Fruit fly (Drosophila melanogaster) whole organism, prepupa: ENCODE measurements around the gene S.
A peak's percentile ranks its signal among the peaks of the same experiment; 100 is the strongest.

ENCODE experiments used
- Blimp-1 ChIP-seq: fragments of 200-800 bp; sonication (Bioruptor generic); optimal IDR thresholded peaks from 3 replicates; lab custom pipeline; 2017; ENCODE audit warnings: missing biosample characterization, missing genetic modification characterization, mild to moderate bottlenecking, moderate library complexity, missing genetic modification reagents
- CG10631 ChIP-seq: fragments of 200-800 bp; sonication (Bioruptor generic); optimal IDR thresholded peaks from 2 replicates; lab custom pipeline; 2016; ENCODE audit warnings: missing biosample characterization, missing genetic modification characterization
- CG11294 ChIP-seq: fragments of 200-800 bp; sonication (Bioruptor generic); IDR thresholded peaks from 2 replicates; pipeline ENCODE4 v1.3.6; 2022; ENCODE audit warnings: missing biosample characterization, missing genetic modification characterization
- CG11902 ChIP-seq: fragments of 200-800 bp; sonication (Bioruptor generic); optimal IDR thresholded peaks from 3 replicates; lab custom pipeline; 2016; ENCODE audit warnings: missing biosample characterization, missing genetic modification characterization
- CG15336 ChIP-seq: fragments of 200-800 bp; sonication (Bioruptor generic); IDR thresholded peaks from 2 replicates; pipeline ENCODE4 v1.3.6; 2022; ENCODE audit warnings: missing biosample characterization, missing genetic modification characterization
- CG1621 ChIP-seq: fragments of 200-800 bp; sonication (Bioruptor generic); optimal IDR thresholded peaks from 3 replicates; lab custom pipeline; 2018; ENCODE audit warnings: missing biosample characterization, mild to moderate bottlenecking, missing genetic modification characterization
- CG3032 ChIP-seq: fragments of 200-800 bp; optimal IDR thresholded peaks from 2 replicates; lab custom pipeline; 2019; ENCODE audit warnings: missing biosample characterization, mild to moderate bottlenecking, missing genetic modification characterization, moderate library complexity
- CG31627 ChIP-seq: fragments of 200-800 bp; sonication (Bioruptor generic); optimal IDR thresholded peaks from 3 replicates; lab custom pipeline; 2016; ENCODE audit warnings: missing biosample characterization, missing genetic modification characterization
- CG32006 ChIP-seq: fragments of 200-800 bp; sonication (Bioruptor generic); optimal IDR thresholded peaks from 3 replicates; lab custom pipeline; 2017; ENCODE audit warnings: missing biosample characterization, mild to moderate bottlenecking, missing genetic modification characterization
- CG3919 ChIP-seq: fragments of 200-800 bp; sonication (Bioruptor generic); optimal IDR thresholded peaks from 3 replicates; lab custom pipeline; 2016; ENCODE audit warnings: missing biosample characterization, missing genetic modification characterization
- CG6276 ChIP-seq: fragments of 200-800 bp; sonication (Bioruptor generic); optimal IDR thresholded peaks from 2 replicates; lab custom pipeline; 2017; ENCODE audit warnings: missing biosample characterization, mild to moderate bottlenecking, missing genetic modification characterization
- CG6792 ChIP-seq: fragments of 200-800 bp; sonication (Bioruptor generic); optimal IDR thresholded peaks from 3 replicates; lab custom pipeline; 2016; ENCODE audit warnings: missing biosample characterization, missing genetic modification characterization
- CG6808 ChIP-seq: fragments of 200-800 bp; sonication (Bioruptor generic); optimal IDR thresholded peaks from 3 replicates; lab custom pipeline; 2017; ENCODE audit warnings: missing biosample characterization, missing genetic modification characterization, mild to moderate bottlenecking, moderate library complexity, missing genetic modification reagents
- CG7368 ChIP-seq: fragments of 200-800 bp; sonication (Bioruptor generic); optimal IDR thresholded peaks from 3 replicates; lab custom pipeline; 2016; ENCODE audit warnings: missing biosample characterization, missing genetic modification characterization
- CG8119 ChIP-seq: fragments of 200-800 bp; sonication (Bioruptor generic); IDR thresholded peaks from 3 replicates; pipeline ENCODE4 v1.3.6; 2022; ENCODE audit warnings: missing biosample characterization, missing genetic modification characterization
- CG8632 ChIP-seq: fragments of 200-800 bp; sonication (Bioruptor generic); optimal IDR thresholded peaks from 3 replicates; lab custom pipeline; 2016; ENCODE audit warnings: missing biosample characterization, missing genetic modification characterization
- CG9139 ChIP-seq: fragments of 200-800 bp; sonication (Bioruptor generic); optimal IDR thresholded peaks from 3 replicates; lab custom pipeline; 2017; ENCODE audit warnings: missing biosample characterization, mild to moderate bottlenecking, missing genetic modification characterization
- Eip75B ChIP-seq: fragments of 200-800 bp; sonication (Bioruptor generic); optimal IDR thresholded peaks from 3 replicates; lab custom pipeline; 2016; ENCODE audit warnings: missing biosample characterization, missing genetic modification characterization
- Eip78C ChIP-seq: fragments of 200-800 bp; sonication (Bioruptor generic); peaks from one replicate; lab custom pipeline; 2016; ENCODE audit warnings: missing biosample characterization, missing genetic modification characterization
- Eip93F ChIP-seq: fragments of 200-800 bp; sonication (Bioruptor generic); optimal IDR thresholded peaks from 2 replicates; lab custom pipeline; 2016; ENCODE audit warnings: missing biosample characterization, mild to moderate bottlenecking, missing genetic modification characterization
- Ets96B ChIP-seq: fragments of 200-800 bp; optimal IDR thresholded peaks from 2 replicates; lab custom pipeline; 2019; ENCODE audit warnings: missing biosample characterization, mild to moderate bottlenecking, missing genetic modification characterization, moderate library complexity
- Hr38 ChIP-seq: sonication (Bioruptor generic); optimal IDR thresholded peaks from 2 replicates; lab custom pipeline; 2016; ENCODE audit warnings: missing biosample characterization, missing genetic modification characterization
- Met ChIP-seq: fragments of 200-800 bp; sonication (Bioruptor generic); optimal IDR thresholded peaks from 3 replicates; lab custom pipeline; 2016; ENCODE audit warnings: missing biosample characterization, missing genetic modification characterization
- OdsH ChIP-seq: fragments of 200-800 bp; sonication (Bioruptor generic); optimal IDR thresholded peaks from 3 replicates; lab custom pipeline; 2016; ENCODE audit warnings: missing biosample characterization, missing genetic modification characterization
- Smox ChIP-seq: fragments of 200-800 bp; sonication (Bioruptor generic); optimal IDR thresholded peaks from 3 replicates; lab custom pipeline; 2016; ENCODE audit warnings: missing biosample characterization, missing genetic modification characterization
- Sox102F ChIP-seq: fragments of 200-800 bp; sonication (Bioruptor generic); optimal IDR thresholded peaks from 2 replicates; lab custom pipeline; 2016; ENCODE audit warnings: missing biosample characterization, mild to moderate bottlenecking, missing genetic modification characterization
- achi ChIP-seq: fragments of 200-800 bp; sonication (Bioruptor generic); optimal IDR thresholded peaks from 3 replicates; lab custom pipeline; 2016; ENCODE audit warnings: missing biosample characterization, missing genetic modification characterization
- acj6 ChIP-seq: fragments of 200-800 bp; sonication (Bioruptor generic); optimal IDR thresholded peaks from 3 replicates; lab custom pipeline; 2016; ENCODE audit warnings: missing biosample characterization, missing genetic modification characterization
- cyc ChIP-seq: fragments of 200-800 bp; sonication (Bioruptor generic); optimal IDR thresholded peaks from 3 replicates; lab custom pipeline; 2016; ENCODE audit warnings: missing biosample characterization, missing genetic modification characterization
- dac ChIP-seq: fragments of 200-800 bp; sonication (Bioruptor generic); optimal IDR thresholded peaks from 2 replicates; lab custom pipeline; 2017; ENCODE audit warnings: missing biosample characterization, mild to moderate bottlenecking, missing genetic modification characterization
- dsx ChIP-seq: fragments of 200-800 bp; optimal IDR thresholded peaks from 3 replicates; lab custom pipeline; 2019; ENCODE audit warnings: missing biosample characterization, mild to moderate bottlenecking, missing genetic modification characterization, moderate library complexity; ENCODE audit not compliant: poor library complexity, severe bottlenecking
- eg ChIP-seq: fragments of 200-800 bp; sonication (Bioruptor generic); IDR thresholded peaks from 3 replicates; pipeline ENCODE4 v1.3.6; 2022; ENCODE audit warnings: missing biosample characterization, missing genetic modification characterization
- fd59A ChIP-seq: fragments of 200-800 bp; sonication (Bioruptor generic); optimal IDR thresholded peaks from 2 replicates; lab custom pipeline; 2017; ENCODE audit warnings: missing biosample characterization, mild to moderate bottlenecking, missing genetic modification characterization, missing genetic modification reagents
- lz ChIP-seq: fragments of 200-800 bp; sonication (Bioruptor generic); optimal IDR thresholded peaks from 3 replicates; lab custom pipeline; 2016; ENCODE audit warnings: missing biosample characterization, missing genetic modification characterization
- net ChIP-seq: fragments of 200-800 bp; sonication (Bioruptor generic); optimal IDR thresholded peaks from 3 replicates; lab custom pipeline; 2016; ENCODE audit warnings: missing biosample characterization, missing genetic modification characterization
- pdm3 ChIP-seq: fragments of 200-800 bp; sonication (Bioruptor generic); optimal IDR thresholded peaks from 3 replicates; lab custom pipeline; 2016; ENCODE audit warnings: missing biosample characterization, missing genetic modification characterization
- salr ChIP-seq, 2 experiments: fragments of 200-800 bp; sonication (Bioruptor generic); optimal IDR thresholded peaks; 3 replicates each; lab custom pipeline; 2016 to 2018; ENCODE audit warnings: missing biosample characterization in 2 of 2, missing genetic modification characterization in 2 of 2, mild to moderate bottlenecking in 1 of 2
- ss ChIP-seq, 2 experiments: fragments of 200-800 bp; sonication (Bioruptor generic); optimal IDR thresholded peaks; 2 replicates in 1 of 2; 3 replicates in 1 of 2; lab custom pipeline; 2017 to 2018; ENCODE audit warnings: mild to moderate bottlenecking in 2 of 2, missing biosample characterization in 2 of 2, missing genetic modification characterization in 2 of 2, moderate library complexity in 1 of 2
- svp ChIP-seq: fragments of 200-800 bp; sonication (Bioruptor generic); peaks from one replicate; lab custom pipeline; 2016; ENCODE audit warnings: missing biosample characterization, missing genetic modification characterization
- topi ChIP-seq: fragments of 200-800 bp; sonication (Bioruptor generic); optimal IDR thresholded peaks from 3 replicates; lab custom pipeline; 2016; ENCODE audit warnings: missing biosample characterization, missing genetic modification characterization
- vri ChIP-seq: fragments of 200-800 bp; sonication (Bioruptor generic); optimal IDR thresholded peaks from 3 replicates; lab custom pipeline; 2016; ENCODE audit warnings: missing biosample characterization, mild to moderate bottlenecking, missing genetic modification characterization

The S gene

dm6 chr2L:1062473-1063363 is 14.9 kb downstream of the S start (continued):
- TF ChIP-seq dsx (GFP tag; lab: Kevin White, UChicago) (peak; percentile 74), CG8119 (no peak), Eip78C (GFP tag; lab: Kevin White, UChicago) (peak; percentile 95), CG1621 (tag; lab: Kevin White, UChicago) (peak; percentile 42), cyc (GFP tag; lab: Kevin White, UChicago) (peak; percentile 76), Ets96B (tag; lab: Kevin White, UChicago) (peak; percentile 79), Hr38 (no peak), Smox (GFP tag; lab: Kevin White, UChicago) (peak; percentile 74), CG15336 (0 out of 2 replicates have a peak, but pooled peaks have one; percentile 27), Eip93F (GFP tag; lab: Kevin White, UChicago) (no peak), CG6792 (peak; percentile 69), CG6276 (GFP tag; lab: Kevin White, UChicago) (peak; percentile 28), OdsH (GFP tag; lab: Kevin White, UChicago) (peak; percentile 72), net (peak; percentile 42), CG11294 (GFP tag; lab: Robert Waterston, UW) (no peak), eg (GFP tag; lab: Robert Waterston, UW) (0 out of 3 replicates have a peak, but pooled peaks have one; percentile 30), svp (GFP tag; lab: Kevin White, UChicago) (peak; percentile 91), CG8632 (GFP tag; lab: Kevin White, UChicago) (peak; percentile 63), CG3919 (peak; percentile 68), CG32006 (GFP tag; lab: Kevin White, UChicago) (peak; percentile 63), fd59A (peak; percentile 73), achi (GFP tag; lab: Kevin White, UChicago) (peak; percentile 67), CG31627 (peak; percentile 75), Sox102F (peak; percentile 29), CG7368 (peak; percentile 43), acj6 (peak; percentile 77), lz (GFP tag; lab: Kevin White, UChicago) (peak; percentile 85), CG10631 (GFP tag; lab: Kevin White, UChicago) (peak; percentile 68), vri (GFP tag; lab: Kevin White, UChicago) (peak; percentile 63), salr (GFP tag; optimal IDR thresholded peaks at IDR 0.05; lab: Kevin White, UChicago) (peak; percentile 3 to 49), ss (GFP tag; optimal IDR thresholded peaks at IDR 0.05; lab: Kevin White, UChicago) (peak; percentile 63 to 75), Eip75B (peak; percentile 75), pdm3 (GFP tag; lab: Kevin White, UChicago) (peak; percentile 61), dac (GFP tag; lab: Kevin White, UChicago) (peak; percentile 8), CG3032 (tag; lab: Kevin White, UChicago) (peak; percentile 85), topi (GFP tag; lab: Kevin White, UChicago) (peak; percentile 81), CG11902 (GFP tag; lab: Kevin White, UChicago) (peak; percentile 58), Met (GFP tag; lab: Kevin White, UChicago) (peak; percentile 82), Blimp-1 (GFP tag; lab: Kevin White, UChicago) (peak; percentile 53), CG9139 (peak; percentile 33), CG6808 (GFP tag; lab: Kevin White, UChicago) (peak; percentile 82)
